Worm (Caenorhabditis elegans) whole organism, L4/young adult: Measurements from ENCODE around the gene spcs-3.

Source experiments
- W03F9.2 ChIP-seq: fragments of 150-350 bp; optimal IDR thresholded peaks from 2 replicates; lab custom pipeline; 2014; ENCODE audit warnings: missing biosample characterization, missing genetic modification characterization
- dao-5 ChIP-seq: sonication (generic microtip); optimal IDR thresholded peaks from 2 replicates; lab custom pipeline; 2016; ENCODE audit warnings: missing genotype, missing genetic modification characterization, moderate library complexity, missing compliant biosample characterization
- him-1 ChIP-seq: sonication (generic microtip); optimal IDR thresholded peaks from 2 replicates; lab custom pipeline; 2016; ENCODE audit warnings: missing genotype, missing genetic modification reagents, missing genetic modification characterization, missing compliant biosample characterization

DNA sequence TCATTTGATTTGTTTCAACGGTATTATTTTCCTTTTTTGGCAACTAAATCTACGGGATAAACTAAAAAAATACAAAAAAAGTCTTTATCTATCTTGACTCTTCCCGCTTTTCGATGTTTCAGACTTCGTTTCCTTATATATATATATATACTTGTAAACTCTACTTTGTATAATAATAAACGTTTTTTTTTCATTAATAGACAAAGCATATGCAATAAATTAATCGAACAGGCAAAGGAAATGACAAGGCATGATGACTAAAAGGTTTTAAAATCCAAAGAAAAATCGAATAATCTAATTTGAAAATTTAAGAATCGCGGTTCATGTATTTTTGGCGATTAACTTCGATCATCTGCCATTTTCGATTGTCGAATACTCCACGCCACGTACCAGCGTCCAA, 31.2 kb upstream of the spcs-3 start:
- no peak for TF ChIP-seq dao-5 (tag; lab: Kevin White, UChicago)
- no peak for TF ChIP-seq him-1 (tag; lab: Kevin White, UChicago)
- no peak for TF ChIP-seq W03F9.2 (tag; lab: Kevin White, UChicago)
